Worm (Caenorhabditis elegans) whole organism, L1 larva: ENCODE measurements around the gene C26F1.3.

Source experiments
- C34B4.2 ChIP-seq: sonication (generic microtip); optimal IDR thresholded peaks from 2 replicates; lab custom pipeline; 2017; ENCODE audit warnings: mild to moderate bottlenecking, missing genetic modification characterization, missing compliant biosample characterization
- Y116A8C.19 ChIP-seq: sonication (generic microtip); optimal IDR thresholded peaks from 2 replicates; lab custom pipeline; 2016; ENCODE audit warnings: missing compliant biosample characterization, missing genetic modification characterization, borderline replicate concordance
- aha-1 ChIP-seq: fragments of 150-350 bp; optimal IDR thresholded peaks from 2 replicates; lab custom pipeline; 2014; ENCODE audit warnings: missing biosample characterization, missing genetic modification characterization
- alr-1 ChIP-seq: fragments of 200-800 bp; sonication (Bioruptor generic); optimal IDR thresholded peaks from 2 replicates; lab custom pipeline; 2018; ENCODE audit warnings: borderline replicate concordance, mild to moderate bottlenecking, missing genetic modification characterization, missing compliant biosample characterization
- blmp-1 ChIP-seq: fragments of 150-350 bp; optimal IDR thresholded peaks from 2 replicates; lab custom pipeline; 2014; ENCODE audit warnings: missing biosample characterization, missing genetic modification characterization
- ceh-63 ChIP-seq: fragments of 200-800 bp; sonication (Bioruptor generic); optimal IDR thresholded peaks from 2 replicates; lab custom pipeline; 2018; ENCODE audit warnings: mild to moderate bottlenecking, missing genetic modification characterization, missing compliant biosample characterization
- ceh-8 ChIP-seq: fragments of 200-800 bp; sonication (Bioruptor generic); optimal IDR thresholded peaks from 2 replicates; lab custom pipeline; 2018; ENCODE audit warnings: mild to moderate bottlenecking, missing genetic modification characterization, moderate library complexity, missing compliant biosample characterization
- ceh-90 ChIP-seq: sonication (generic microtip); optimal IDR thresholded peaks from 2 replicates; lab custom pipeline; 2016; ENCODE audit warnings: missing genetic modification characterization, missing compliant biosample characterization
- ces-1 ChIP-seq: fragments of 150-350 bp; optimal IDR thresholded peaks from 2 replicates; lab custom pipeline; 2014; ENCODE audit warnings: missing biosample characterization, missing genetic modification reagents, missing genetic modification characterization
- efl-1 ChIP-seq, 4 experiments: fragments of 150-350 bp; optimal IDR thresholded peaks in 3 of 4; peaks in 1 of 4; 1 replicate in 1 of 4; 2 replicates in 3 of 4; lab custom pipeline; 2014; ENCODE audit warnings: missing biosample characterization in 2 of 4, missing genetic modification characterization in 2 of 4, missing genetic modification reagents in 2 of 4
- egl-27 ChIP-seq, 2 experiments: fragments of 150-350 bp in 1 of 2; sonication (generic microtip); optimal IDR thresholded peaks; 3 replicates each; lab custom pipeline; 2017 to 2018; ENCODE audit warnings: missing biosample characterization in 2 of 2, missing genetic modification characterization in 2 of 2, missing genetic modification reagents in 2 of 2
- ets-5 ChIP-seq: fragments of 200-800 bp; sonication (Bioruptor generic); IDR thresholded peaks from 2 replicates; pipeline ENCODE4 v1.3.6; 2022; ENCODE audit warnings: missing genetic modification characterization, missing compliant biosample characterization
- fkh-10 ChIP-seq: sonication (generic microtip); optimal IDR thresholded peaks from 2 replicates; lab custom pipeline; 2017; ENCODE audit warnings: missing biosample characterization, missing genetic modification reagents, missing genetic modification characterization
- fkh-8 ChIP-seq: sonication (generic microtip); optimal IDR thresholded peaks from 2 replicates; lab custom pipeline; 2016; ENCODE audit warnings: mild to moderate bottlenecking, missing genetic modification characterization, missing compliant biosample characterization
- fos-1 ChIP-seq: fragments of 150-350 bp; optimal IDR thresholded peaks from 2 replicates; lab custom pipeline; 2014; ENCODE audit warnings: missing biosample characterization, missing genetic modification characterization
- hlh-17 ChIP-seq: fragments of 200-800 bp; sonication (Bioruptor generic); optimal IDR thresholded peaks from 2 replicates; lab custom pipeline; 2018; ENCODE audit warnings: missing genetic modification characterization, mild to moderate bottlenecking, missing compliant biosample characterization, moderate library complexity, borderline replicate concordance
- irx-1 ChIP-seq: sonication (generic microtip); optimal IDR thresholded peaks from 2 replicates; lab custom pipeline; 2016; ENCODE audit warnings: missing genetic modification characterization, missing compliant biosample characterization
- isw-1 ChIP-seq: fragments of 200-800 bp; sonication (Bioruptor generic); IDR thresholded peaks from 2 replicates; pipeline ENCODE4 v1.3.6; 2022; ENCODE audit warnings: missing genetic modification characterization, missing compliant biosample characterization
- lin-15B ChIP-seq: fragments of 150-350 bp; sonication (generic microtip); optimal IDR thresholded peaks from 3 replicates; lab custom pipeline; 2014; ENCODE audit warnings: missing biosample characterization, missing genetic modification characterization
- mep-1 ChIP-seq: fragments of 150-350 bp; optimal IDR thresholded peaks from 2 replicates; lab custom pipeline; 2014; ENCODE audit warnings: missing biosample characterization, missing genetic modification characterization
- nhr-11 ChIP-seq: fragments of 150-350 bp; optimal IDR thresholded peaks from 2 replicates; lab custom pipeline; 2014; ENCODE audit warnings: missing biosample characterization, missing genetic modification characterization
- nhr-28 ChIP-seq: fragments of 150-350 bp; optimal IDR thresholded peaks from 2 replicates; lab custom pipeline; 2014; ENCODE audit warnings: missing biosample characterization, missing genetic modification characterization
- nhr-76 ChIP-seq: sonication (generic microtip); optimal IDR thresholded peaks from 2 replicates; lab custom pipeline; 2017; ENCODE audit warnings: missing biosample characterization, missing genetic modification characterization
- pag-3 ChIP-seq: sonication (generic microtip); optimal IDR thresholded peaks from 2 replicates; lab custom pipeline; 2017; ENCODE audit warnings: missing genetic modification characterization, mild to moderate bottlenecking, missing compliant biosample characterization, antibody characterized with exemption, borderline replicate concordance; ENCODE audit not compliant: insufficient read depth
- pax-3 ChIP-seq: fragments of 200-800 bp; sonication (Bioruptor generic); optimal IDR thresholded peaks from 2 replicates; lab custom pipeline; 2018; ENCODE audit warnings: mild to moderate bottlenecking, missing genetic modification characterization, moderate library complexity, missing compliant biosample characterization
- rnt-1 ChIP-seq: sonication (generic microtip); optimal IDR thresholded peaks from 2 replicates; lab custom pipeline; 2016; ENCODE audit warnings: mild to moderate bottlenecking, missing genetic modification characterization, moderate library complexity, missing compliant biosample characterization
- skn-1 ChIP-seq: fragments of 150-350 bp; optimal IDR thresholded peaks from 2 replicates; lab custom pipeline; 2014; ENCODE audit warnings: missing biosample characterization, missing genetic modification characterization
- snpc-4 ChIP-seq: fragments of 150-350 bp; optimal IDR thresholded peaks from 2 replicates; lab custom pipeline; 2014; ENCODE audit warnings: missing biosample characterization, missing genetic modification characterization
- sptf-1 ChIP-seq: fragments of 150-350 bp; optimal IDR thresholded peaks from 2 replicates; lab custom pipeline; 2014; ENCODE audit warnings: missing biosample characterization, missing genetic modification characterization
- sup-37 ChIP-seq: fragments of 200-800 bp; sonication (Bioruptor generic); optimal IDR thresholded peaks from 2 replicates; lab custom pipeline; 2018; ENCODE audit warnings: mild to moderate bottlenecking, missing genetic modification characterization, missing compliant biosample characterization
- swsn-7 ChIP-seq: sonication (generic microtip); optimal IDR thresholded peaks from 2 replicates; lab custom pipeline; 2016; ENCODE audit warnings: missing genetic modification characterization, missing compliant biosample characterization
- tlp-1 ChIP-seq: fragments of 150-350 bp; optimal IDR thresholded peaks from 2 replicates; lab custom pipeline; 2014; ENCODE audit warnings: missing biosample characterization, missing genetic modification characterization
- unc-62 ChIP-seq: fragments of 150-350 bp; optimal IDR thresholded peaks from 2 replicates; lab custom pipeline; 2014; ENCODE audit warnings: missing biosample characterization, missing genetic modification reagents, missing genetic modification characterization
- unc-98 ChIP-seq: fragments of 200-800 bp; sonication (Bioruptor generic); IDR thresholded peaks from 2 replicates; pipeline ENCODE4 v1.3.6; 2022; ENCODE audit warnings: missing genetic modification characterization, missing compliant biosample characterization
- vab-15 ChIP-seq: sonication (generic microtip); optimal IDR thresholded peaks from 2 replicates; lab custom pipeline; 2017; ENCODE audit warnings: missing genotype, mild to moderate bottlenecking, missing genetic modification characterization, missing compliant biosample characterization
- zag-1 ChIP-seq: fragments of 150-350 bp; optimal IDR thresholded peaks from 2 replicates; lab custom pipeline; 2014; ENCODE audit warnings: missing biosample characterization, missing genetic modification characterization
- zip-4 ChIP-seq: fragments of 200-800 bp; sonication (Bioruptor generic); optimal IDR thresholded peaks from 2 replicates; lab custom pipeline; 2018; ENCODE audit warnings: mild to moderate bottlenecking, missing genetic modification characterization, moderate library complexity, missing compliant biosample characterization
- ztf-11 ChIP-seq, 2 experiments: sonication (generic microtip); optimal IDR thresholded peaks; 2 replicates each; lab custom pipeline; 2016 to 2017; ENCODE audit warnings: missing genetic modification characterization in 2 of 2, missing biosample characterization in 1 of 2, missing compliant biosample characterization in 1 of 2

The C26F1.3 gene

ce11 chrV:7760174-7760573, 16.9 kb upstream of the C26F1.3 start, which contains the start of gene hint-3:
TSS of gene hint-3 (plus strand) at chrV:7760474.
- TF ChIP-seq Y116A8C.19 (tag; lab: Kevin White, UChicago), result no peak
- no peak for TF ChIP-seq nhr-28 (tag; lab: Kevin White, UChicago)
- no peak for TF ChIP-seq snpc-4 (tag; lab: Kevin White, UChicago)
- no peak for TF ChIP-seq hlh-17 (GFP tag; lab: Kevin White, UChicago)
- TF ChIP-seq rnt-1 (tag; lab: Kevin White, UChicago), result no peak
- no peak for TF ChIP-seq fkh-8
- no peak for TF ChIP-seq irx-1 (tag; lab: Kevin White, UChicago)
- TF ChIP-seq sup-37, result no peak
- no peak for TF ChIP-seq sptf-1 (tag; lab: Kevin White, UChicago)
- no peak for TF ChIP-seq ceh-90 (tag; lab: Kevin White, UChicago)
- no peak for TF ChIP-seq nhr-76 (tag; lab: Kevin White, UChicago)
- no peak for TF ChIP-seq isw-1 (GFP tag; lab: Robert Waterston, UW)
- TF ChIP-seq ets-5 (GFP tag; lab: Robert Waterston, UW), result no peak
- TF ChIP-seq ztf-11 (tag; optimal IDR thresholded peaks at IDR 0.05; lab: Kevin White, UChicago), result no peak
- no peak for TF ChIP-seq unc-98
- TF ChIP-seq egl-27 (tag; optimal IDR thresholded peaks at IDR 0.05; lab: Kevin White, UChicago), result no peak

- TF ChIP-seq vab-15 (tag; lab: Kevin White, UChicago) (no peak), sptf-1 (tag; lab: Kevin White, UChicago) (no peak), swsn-7 (tag; lab: Kevin White, UChicago) (no peak), unc-62 (GFP tag; lab: Kevin White, UChicago) (no peak), aha-1 (tag; lab: Kevin White, UChicago) (no peak), zip-4 (no peak), ceh-63 (GFP tag; lab: Kevin White, UChicago) (no peak), lin-15B (tag; lab: Kevin White, UChicago) (no peak), ces-1 (GFP tag; lab: Kevin White, UChicago) (no peak), efl-1 (optimal IDR thresholded peaks at IDR 0.05; lab: Kevin White, UChicago) (no peak), efl-1 (GFP tag; optimal IDR thresholded peaks at IDR 0.05 in 1 of 2; lab: Kevin White, UChicago) (no peak), alr-1 (no peak), fos-1 (no peak), snpc-4 (tag; lab: Kevin White, UChicago) (no peak), mep-1 (tag; lab: Kevin White, UChicago) (no peak), ceh-90 (tag; lab: Kevin White, UChicago) (no peak), pax-3 (tag; lab: Kevin White, UChicago) (no peak), fkh-10 (GFP tag; lab: Kevin White, UChicago) (no peak)
These were observed 15.2 kb upstream of the C26F1.3 start for ce11 chrV:7761906-7762305.

ce11 chrV:7770961-7771360, 6.1 kb upstream of the C26F1.3 start, which contains the start of gene frpr-3:
TSS of gene frpr-3 (plus strand) at chrV:7771261.
- no peak for TF ChIP-seq tlp-1
- no peak for TF ChIP-seq aha-1 (tag; lab: Kevin White, UChicago)
- TF ChIP-seq skn-1, result no peak
- TF ChIP-seq nhr-11 (tag; lab: Kevin White, UChicago), result no peak
- no peak for TF ChIP-seq zag-1
- no peak for TF ChIP-seq sptf-1 (tag; lab: Kevin White, UChicago)
- no peak for TF ChIP-seq C34B4.2 (tag; lab: Kevin White, UChicago)
- no peak for TF ChIP-seq nhr-76 (tag; lab: Kevin White, UChicago)
- TF ChIP-seq blmp-1 (tag; lab: Kevin White, UChicago), result no peak
- TF ChIP-seq pag-3 (tag; lab: Kevin White, UChicago), result no peak
- TF ChIP-seq ceh-8 (GFP tag; lab: Kevin White, UChicago), result no peak
